Fruit fly (Drosophila melanogaster): ENCODE results near the gene CG4456.

dm6 chr3L:9401354-9402156 is 29.0 kb downstream of the CG4456 start:
- peak; percentile 87 for TF ChIP-seq pad (GFP tag; optimal IDR thresholded peaks at IDR 0.05)
- TF ChIP-seq ovo (GFP tag; optimal IDR thresholded peaks at IDR 0.05): peak; percentile 93
- no peak for TF ChIP-seq Hr96 (GFP tag; optimal IDR thresholded peaks at IDR 0.05)
- TF ChIP-seq cnc (optimal IDR thresholded peaks at IDR 0.05): no peak
- no peak for TF ChIP-seq bab1 (GFP tag; optimal IDR thresholded peaks at IDR 0.05)
- TF ChIP-seq CG14711 (tag; optimal IDR thresholded peaks at IDR 0.05): no peak
- no peak for TF ChIP-seq Mnt (GFP tag; optimal IDR thresholded peaks at IDR 0.05)

Data from whole organism, adult.